Fruit fly (Drosophila melanogaster): ENCODE data around the gene RluA-2.

The RluA-2 gene

DNA sequence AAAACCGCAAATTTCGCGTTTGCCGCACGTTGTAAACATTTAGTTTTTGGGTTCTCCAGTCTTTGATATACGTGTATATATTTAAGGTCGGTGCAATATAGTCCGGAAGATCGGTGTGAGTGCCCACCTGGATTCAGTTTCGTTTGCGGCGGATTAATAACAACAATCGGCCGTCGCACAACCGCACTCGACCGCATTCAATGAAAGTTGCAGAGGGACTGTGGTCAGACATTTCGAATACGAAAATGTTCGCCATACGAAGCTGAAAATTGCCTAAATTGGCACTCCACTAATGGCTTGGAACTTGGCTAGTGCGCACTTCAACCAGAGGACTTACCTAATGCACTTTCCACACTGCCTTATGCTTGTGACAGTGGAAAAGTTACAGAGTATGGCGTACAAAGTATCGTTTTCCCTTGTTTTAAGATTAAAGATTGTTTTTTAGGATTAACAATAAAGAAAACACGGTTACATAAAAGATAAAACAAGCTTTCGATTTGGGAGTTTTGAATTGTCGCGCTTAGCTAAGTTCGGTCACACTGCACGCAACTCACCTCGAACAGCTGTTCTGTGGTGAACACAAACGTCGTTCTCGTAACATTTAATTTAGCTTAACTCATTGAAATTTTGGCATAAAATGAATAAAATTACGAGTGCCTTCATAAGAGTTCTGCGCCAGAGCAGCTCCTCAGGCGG lies 29.8 kb downstream of the RluA-2 start, which contains the start of the genes Myo31DF and CG6094 (continued):
- TF ChIP-seq Optix (GFP tag; IDR thresholded peaks at IDR 0.05) (0 out of 3 replicates have a peak, but pooled peaks have one; percentile 8), CG6654 (GFP tag; optimal IDR thresholded peaks at IDR 0.05) (peak; percentile 96)

DNA sequence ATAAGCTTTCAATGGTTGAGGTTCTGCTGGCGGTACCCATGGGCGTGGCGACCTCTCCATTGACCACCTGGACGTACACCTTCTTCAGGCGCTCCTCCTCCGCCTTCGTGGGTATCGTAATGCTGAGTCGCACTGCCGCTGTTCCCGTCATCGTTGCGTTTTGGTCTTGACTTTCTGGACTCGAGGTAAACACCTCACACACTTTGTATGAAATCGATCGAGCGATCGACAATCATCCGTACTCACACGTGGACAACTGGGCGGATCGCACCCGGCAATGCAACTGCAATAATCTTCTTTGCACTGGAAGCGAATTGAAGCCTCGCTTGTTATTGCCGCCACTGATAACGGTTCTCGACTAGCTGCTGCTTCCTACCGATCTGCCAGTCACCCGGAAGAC lies 33.2 kb downstream of the RluA-2 start, which contains the start of gene CG7384:
Gene CG7384, minus strand, starts transcription at position 366 of the 400 bp plus-strand sequence.
- TF ChIP-seq Med (GFP tag) (peak; percentile 48), CG33213 (GFP tag; optimal IDR thresholded peaks at IDR 0.05) (no peak), sob (GFP tag; IDR thresholded peaks at IDR 0.05) (0 out of 2 replicates have a peak, but pooled peaks have one; percentile 12)

DNA sequence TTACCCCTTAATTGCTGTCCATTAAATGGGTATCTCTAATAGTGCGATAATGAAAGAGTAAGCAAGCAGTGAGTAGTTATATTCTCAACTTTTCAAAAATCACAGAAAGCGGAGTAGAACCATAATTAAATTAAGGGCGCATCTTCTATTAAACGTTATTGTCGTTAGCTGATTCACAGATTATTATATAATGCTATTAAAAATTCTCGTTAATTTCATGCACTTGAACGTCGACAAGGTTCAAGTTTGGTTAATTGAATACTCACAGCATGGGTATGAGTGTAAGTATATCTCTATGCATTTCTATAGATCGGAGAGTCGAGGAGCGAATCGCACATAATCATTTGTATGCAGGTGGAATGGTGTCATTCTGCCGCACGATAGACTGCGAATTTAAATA lies 34.0 kb downstream of the RluA-2 start:
- TF ChIP-seq kah (GFP tag; optimal IDR thresholded peaks at IDR 0.05) (no peak), Pdp1 (GFP tag; optimal IDR thresholded peaks at IDR 0.05) (peak in 1 of 2 experiments; percentile 74)

DNA sequence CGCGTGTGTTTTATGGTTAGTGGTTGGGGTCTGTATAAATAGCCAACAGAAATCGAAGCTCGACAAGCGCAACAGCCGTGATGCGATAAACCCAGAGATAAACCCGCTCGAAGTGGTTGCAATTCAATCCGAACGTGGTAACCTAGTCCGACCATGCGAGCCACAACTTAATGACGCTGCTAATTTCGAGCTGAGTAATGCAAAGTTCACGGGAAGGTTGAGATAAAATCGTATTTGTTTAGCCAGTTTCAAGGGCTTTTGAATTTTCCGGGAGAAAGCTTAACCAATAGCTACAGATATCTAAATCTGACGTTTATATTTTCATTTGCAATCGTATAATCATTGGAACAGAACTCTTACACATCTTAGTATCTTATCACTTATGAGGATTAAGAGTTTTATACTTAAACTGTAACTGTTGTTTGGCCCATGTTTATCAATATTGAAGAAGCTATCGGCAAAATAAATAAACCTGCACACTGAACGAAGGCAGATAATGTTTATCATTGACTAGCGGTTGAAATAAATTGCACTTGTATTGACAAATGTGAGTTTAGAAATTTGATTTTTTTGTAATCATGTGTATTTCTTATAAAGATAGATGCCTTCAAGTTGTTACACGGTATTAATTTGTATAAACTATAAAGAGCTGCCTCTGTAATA lies 37.1 kb downstream of the RluA-2 start:
- TF ChIP-seq CG14667 (GFP tag; IDR thresholded peaks at IDR 0.05), result no peak
- peak; percentile 17 for TF ChIP-seq nom (GFP tag; optimal IDR thresholded peaks at IDR 0.05)
- peak; percentile 54 for TF ChIP-seq exex (tag; optimal IDR thresholded peaks at IDR 0.05)
- TF ChIP-seq grn (GFP tag; optimal IDR thresholded peaks at IDR 0.05), result peak; percentile 38
- peak; percentile 40 for TF ChIP-seq CG8281 (tag; optimal IDR thresholded peaks at IDR 0.05)
- TF ChIP-seq disco-r (GFP tag; optimal IDR thresholded peaks at IDR 0.05), result no peak

DNA sequence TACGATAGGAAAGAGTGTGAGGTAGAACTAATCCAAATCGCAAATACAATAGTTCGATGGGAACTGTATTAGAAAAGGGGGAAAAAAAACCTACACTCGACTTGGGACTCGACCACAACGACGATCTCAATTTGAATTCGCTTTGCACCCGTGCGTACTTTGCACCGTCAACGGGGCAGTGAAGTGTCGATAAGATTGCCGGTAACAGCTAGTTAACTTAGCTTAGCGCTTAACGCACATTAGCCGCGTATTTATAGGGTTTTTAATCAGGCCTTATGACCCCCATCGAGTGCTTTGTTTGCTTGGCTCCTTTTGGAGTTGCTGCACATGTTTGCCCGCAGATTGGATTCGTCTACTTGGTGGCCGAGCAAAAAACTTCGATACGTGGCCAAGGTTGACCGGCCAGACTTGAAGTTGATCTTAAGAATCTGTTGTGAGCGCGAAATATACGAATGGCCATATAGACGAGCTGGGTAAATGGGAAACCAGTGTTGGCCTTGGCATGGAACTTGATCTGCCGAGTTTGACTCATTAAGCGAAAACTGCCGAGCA lies 37.8 kb downstream of the RluA-2 start:
- peak; percentile 32 for TF ChIP-seq mirr (GFP tag; optimal IDR thresholded peaks at IDR 0.05)
- 0 out of 3 replicates have a peak, but pooled peaks have one; percentile 8 for TF ChIP-seq CG2199 (GFP tag; IDR thresholded peaks at IDR 0.05)
- peak; percentile 27 for TF ChIP-seq grau (tag; optimal IDR thresholded peaks at IDR 0.05)
- TF ChIP-seq Elba2 (GFP tag; optimal IDR thresholded peaks at IDR 0.05), result no peak
- TF ChIP-seq CG14050 (GFP tag; IDR thresholded peaks at IDR 0.05), result no peak
- TF ChIP-seq CG1647 (GFP tag; optimal IDR thresholded peaks at IDR 0.05), result no peak
- no peak for TF ChIP-seq CrebB (tag; optimal IDR thresholded peaks at IDR 0.05)
- no peak for TF ChIP-seq CG4730 (GFP tag; IDR thresholded peaks at IDR 0.05)
- no peak for TF ChIP-seq Doc2 (GFP tag; IDR thresholded peaks at IDR 0.05)
- no peak for TF ChIP-seq tgo (GFP tag; IDR thresholded peaks at IDR 0.05)
- no peak for TF ChIP-seq cad (GFP tag; optimal IDR thresholded peaks at IDR 0.05)
- TF ChIP-seq pb (GFP tag; optimal IDR thresholded peaks at IDR 0.05), result no peak
- no peak for TF ChIP-seq sqz (GFP tag; optimal IDR thresholded peaks at IDR 0.05)
- no peak for TF ChIP-seq CoRest (tag; optimal IDR thresholded peaks at IDR 0.05)
- no peak for TF ChIP-seq luna (GFP tag; optimal IDR thresholded peaks at IDR 0.05)
- TF ChIP-seq Drgx (GFP tag; IDR thresholded peaks at IDR 0.05), result peak; percentile 21; the same call in 1 of the 2 replicates
- TF ChIP-seq CG17802 (tag; optimal IDR thresholded peaks at IDR 0.05), result no peak
- no peak for TF ChIP-seq Fer2 (tag; optimal IDR thresholded peaks at IDR 0.05)
- TF ChIP-seq gsb (GFP tag; IDR thresholded peaks at IDR 0.05), result no peak
- TF ChIP-seq peb (GFP tag; IDR thresholded peaks at IDR 0.05), result no peak
- peak in 1 of 2 experiments; percentile 2 for TF ChIP-seq Hr78 (GFP tag; optimal IDR thresholded peaks at IDR 0.05)
- no peak for TF ChIP-seq sisA (GFP tag; IDR thresholded peaks at IDR 0.05)
- no peak for TF ChIP-seq Hr39 (optimal IDR thresholded peaks at IDR 0.05)
- no peak for TF ChIP-seq ab (GFP tag; optimal IDR thresholded peaks at IDR 0.05)
- TF ChIP-seq CG18619 (GFP tag; optimal IDR thresholded peaks at IDR 0.05), result no peak
- no peak for TF ChIP-seq jing (GFP tag; optimal IDR thresholded peaks at IDR 0.05)
- peak; percentile 65; the same call in 1 of the 4 replicates for TF ChIP-seq chinmo (GFP tag; IDR thresholded peaks at IDR 0.05; ENCODE audit: partially characterized antibody)
- no peak for TF ChIP-seq CG1832 (GFP tag; optimal IDR thresholded peaks at IDR 0.05)
- no peak for TF ChIP-seq odd (GFP tag; optimal IDR thresholded peaks at IDR 0.05)
